Worm (Caenorhabditis elegans) whole organism, L4/young adult: ENCODE data around the gene nhr-115.

ENCODE experiments used
- W03F9.2 ChIP-seq: fragments of 150-350 bp; optimal IDR thresholded peaks from 2 replicates; lab custom pipeline; 2014; ENCODE audit warnings: missing biosample characterization, missing genetic modification characterization
- dao-5 ChIP-seq: sonication (generic microtip); optimal IDR thresholded peaks from 2 replicates; lab custom pipeline; 2016; ENCODE audit warnings: missing genotype, missing genetic modification characterization, moderate library complexity, missing compliant biosample characterization
- him-1 ChIP-seq: sonication (generic microtip); optimal IDR thresholded peaks from 2 replicates; lab custom pipeline; 2016; ENCODE audit warnings: missing genotype, missing genetic modification reagents, missing genetic modification characterization, missing compliant biosample characterization

DNA sequence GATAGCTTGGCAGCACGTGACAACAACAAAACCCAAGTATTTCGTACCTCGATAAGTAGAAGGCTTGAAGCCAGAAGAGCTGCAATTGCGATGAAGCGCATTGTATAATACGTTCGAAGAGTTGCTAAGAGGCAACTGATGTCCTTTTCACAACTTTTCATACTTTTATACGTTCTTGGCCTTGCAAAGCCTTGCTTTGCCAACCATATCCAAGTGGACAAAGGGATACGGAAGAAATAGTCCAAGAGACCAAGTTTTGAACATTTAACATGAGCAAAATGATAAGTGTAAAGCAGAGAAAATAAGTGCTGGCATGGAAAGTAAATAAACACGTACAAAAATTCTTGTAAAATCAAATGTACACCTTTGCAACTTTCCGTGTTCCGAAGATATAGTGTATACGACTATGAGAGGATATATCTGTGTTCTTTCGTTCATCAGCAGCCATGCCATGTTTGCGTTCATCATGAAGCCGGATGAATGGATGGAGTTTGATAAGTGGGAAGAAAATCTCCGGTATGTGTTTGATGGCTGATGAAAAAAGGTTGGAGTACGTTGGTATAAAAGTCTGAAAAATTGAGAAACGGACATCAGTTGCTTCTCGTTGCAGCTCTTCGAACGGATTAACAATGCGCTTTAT, 18.0 kb upstream of the nhr-115 start, which contains the start of the genes Y5H2A.4 and abu-4:
- TF ChIP-seq W03F9.2 (tag; lab: Kevin White, UChicago) (no peak), him-1 (tag; lab: Kevin White, UChicago) (no peak), dao-5 (tag; lab: Kevin White, UChicago) (no peak)
